Fruit fly (Drosophila melanogaster): ENCODE results near the gene Nin.
A peak's percentile ranks its signal among the peaks of the same experiment; 100 is the strongest.

Nin gene

DNA sequence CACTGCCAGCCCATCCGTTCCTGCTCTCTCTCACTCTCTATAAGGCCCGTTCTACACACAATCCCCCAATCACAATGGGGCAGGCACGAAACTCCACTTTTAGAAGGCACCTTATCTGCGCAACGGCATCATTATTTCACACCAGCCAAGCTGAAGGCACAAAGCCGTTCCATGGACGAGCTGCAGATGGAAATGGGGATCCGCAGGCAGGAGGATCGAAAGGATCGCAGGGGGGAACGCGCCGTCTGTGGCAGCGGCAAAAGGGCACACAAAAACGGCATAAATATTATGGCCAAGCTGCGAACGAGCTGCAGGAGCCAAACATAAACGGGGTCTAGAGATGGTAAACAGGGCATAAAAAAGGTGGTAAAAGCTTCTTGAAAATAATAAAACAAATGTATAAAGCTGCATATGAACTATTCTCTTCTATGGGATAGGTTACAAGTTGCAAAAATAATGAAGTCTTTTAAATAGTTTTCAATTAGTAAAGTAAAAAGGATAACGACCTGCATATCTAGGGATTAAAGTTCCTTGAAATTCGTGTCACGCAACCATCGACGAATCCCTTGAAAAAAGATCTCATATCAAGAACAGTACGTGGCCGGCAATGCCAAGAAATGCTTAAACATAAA is 25.8 kb downstream of the Nin start (continued):
- TF ChIP-seq net (GFP tag; optimal IDR thresholded peaks at IDR 0.05) (peak; percentile 17), topi (GFP tag; optimal IDR thresholded peaks at IDR 0.05) (peak; percentile 76), fkh (GFP tag; optimal IDR thresholded peaks at IDR 0.05) (no peak), CG15336 (GFP tag; IDR thresholded peaks at IDR 0.05) (no peak), acj6 (GFP tag; optimal IDR thresholded peaks at IDR 0.05) (peak; percentile 65), Smox (GFP tag; optimal IDR thresholded peaks at IDR 0.05) (peak; percentile 75), CG8119 (GFP tag; IDR thresholded peaks at IDR 0.05) (0 out of 3 replicates have a peak, but pooled peaks have one; percentile 15), Ets96B (tag; optimal IDR thresholded peaks at IDR 0.05) (peak; percentile 74), CG10631 (GFP tag; optimal IDR thresholded peaks at IDR 0.05) (peak; percentile 73), Hr4 (GFP tag; optimal IDR thresholded peaks at IDR 0.05) (no peak), esn (GFP tag; optimal IDR thresholded peaks at IDR 0.05) (peak; percentile 85), Met (GFP tag; optimal IDR thresholded peaks at IDR 0.05) (peak; percentile 82), CG10669 (GFP tag; optimal IDR thresholded peaks at IDR 0.05) (peak; percentile 61), CG4318 (GFP tag; optimal IDR thresholded peaks at IDR 0.05) (no peak), Sox15 (GFP tag; optimal IDR thresholded peaks at IDR 0.05) (no peak)

DNA sequence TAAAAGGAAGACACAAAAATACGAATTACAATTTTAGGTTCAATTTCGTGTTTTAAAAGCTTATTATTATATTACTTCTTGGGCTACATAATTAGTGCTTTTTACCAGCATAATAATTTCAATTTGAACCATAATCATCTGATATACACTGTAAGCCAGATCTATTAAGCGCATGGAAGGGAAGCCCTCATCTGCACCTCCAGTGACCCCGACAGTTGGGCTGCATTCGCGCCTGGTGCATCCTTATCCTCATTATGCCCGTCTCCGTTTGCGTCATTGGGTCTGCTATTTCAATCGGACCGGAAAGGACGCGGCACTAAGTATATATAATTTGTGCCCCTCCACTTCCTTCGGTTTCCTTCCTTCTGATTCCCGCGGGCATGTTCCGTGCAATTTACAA is 26.6 kb downstream of the Nin start:
- peak; percentile 5 for TF ChIP-seq pdm3 (GFP tag; optimal IDR thresholded peaks at IDR 0.05)
- peak; percentile 64 for TF ChIP-seq svp (GFP tag)
- TF ChIP-seq CG6163 (GFP tag; IDR thresholded peaks at IDR 0.05): no peak
- peak; percentile 29 for TF ChIP-seq Ets96B (tag; optimal IDR thresholded peaks at IDR 0.05)
- TF ChIP-seq Eip78C (GFP tag): peak; percentile 53

DNA sequence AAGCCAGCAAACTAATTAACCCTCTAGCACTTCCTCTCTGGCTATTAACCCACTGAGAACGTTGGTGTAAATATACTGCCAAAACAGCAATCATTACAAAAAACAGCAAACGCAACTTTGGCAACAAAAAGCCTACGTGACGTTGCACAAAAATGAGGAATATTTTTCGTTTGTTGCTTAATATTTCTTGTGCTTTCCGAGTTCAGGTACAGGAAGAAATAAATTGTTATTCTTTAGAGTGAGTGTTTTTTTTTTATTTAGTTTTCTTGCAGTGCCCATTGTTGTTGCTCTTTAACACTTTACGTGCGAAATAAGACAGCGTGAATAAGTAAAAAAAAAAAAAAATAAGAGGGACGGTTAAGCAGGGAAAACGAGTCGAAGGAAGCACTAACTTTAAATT is 27.2 kb downstream of the Nin start:
- TF ChIP-seq Sox102F (GFP tag; optimal IDR thresholded peaks at IDR 0.05) (peak; percentile 54), Smox (GFP tag; optimal IDR thresholded peaks at IDR 0.05) (peak; percentile 9), CG6792 (GFP tag; optimal IDR thresholded peaks at IDR 0.05) (no peak), Ets96B (tag; optimal IDR thresholded peaks at IDR 0.05) (no peak), vri (GFP tag; optimal IDR thresholded peaks at IDR 0.05) (peak; percentile 49), CG8119 (GFP tag; IDR thresholded peaks at IDR 0.05) (no peak), Eip78C (GFP tag) (peak; percentile 63), CG6854 (GFP tag; optimal IDR thresholded peaks at IDR 0.05) (no peak), CG7368 (GFP tag; optimal IDR thresholded peaks at IDR 0.05) (peak; percentile 15), esn (GFP tag; optimal IDR thresholded peaks at IDR 0.05) (peak; percentile 28), Sox14 (GFP tag; optimal IDR thresholded peaks at IDR 0.05) (peak; percentile 8), CG9139 (GFP tag; optimal IDR thresholded peaks at IDR 0.05) (no peak), Hr39 (GFP tag; optimal IDR thresholded peaks at IDR 0.05) (peak; percentile 39), svp (GFP tag) (peak; percentile 67), Met (GFP tag; optimal IDR thresholded peaks at IDR 0.05) (peak; percentile 12), net (GFP tag; optimal IDR thresholded peaks at IDR 0.05) (no peak), CG31627 (GFP tag; optimal IDR thresholded peaks at IDR 0.05) (peak; percentile 10), Eip75B (GFP tag; optimal IDR thresholded peaks at IDR 0.05) (no peak), OdsH (GFP tag; optimal IDR thresholded peaks at IDR 0.05) (peak; percentile 2), Gug (GFP tag; IDR thresholded peaks at IDR 0.05) (no peak)

DNA sequence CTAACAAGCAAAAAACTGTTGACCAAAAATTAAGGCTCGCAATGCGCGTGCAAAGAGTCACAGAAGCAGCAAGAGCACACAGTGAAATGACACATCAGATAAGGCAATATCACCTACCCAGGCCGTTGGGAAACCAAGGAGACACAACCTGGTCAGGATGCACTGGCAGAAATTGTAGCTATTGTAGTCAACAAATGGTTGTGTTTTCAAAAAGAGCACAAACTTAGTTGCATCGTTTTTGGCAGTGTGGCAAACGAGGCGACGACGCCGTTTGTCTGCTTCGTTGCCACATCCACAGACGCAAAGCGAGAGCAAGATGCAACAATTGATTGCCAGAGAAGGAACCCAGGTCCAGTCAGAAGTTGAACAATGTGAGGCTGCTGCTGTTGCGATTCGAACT is 28.6 kb downstream of the Nin start:
- peak; percentile 67 for TF ChIP-seq CG31627 (GFP tag; optimal IDR thresholded peaks at IDR 0.05)
- TF ChIP-seq CG15336 (GFP tag; IDR thresholded peaks at IDR 0.05): no peak
- peak; percentile 10 for TF ChIP-seq Ets21C (GFP tag; optimal IDR thresholded peaks at IDR 0.05)
- peak; percentile 64; the same call in 2 of the 3 replicates for TF ChIP-seq eg (GFP tag; IDR thresholded peaks at IDR 0.05)
- TF ChIP-seq CG11294 (GFP tag; IDR thresholded peaks at IDR 0.05): no peak
- peak in 1 of 2 experiments; percentile 12 for TF ChIP-seq salr (GFP tag; optimal IDR thresholded peaks at IDR 0.05)
- peak; percentile 66 for TF ChIP-seq topi (GFP tag; optimal IDR thresholded peaks at IDR 0.05)
- TF ChIP-seq CG10669 (GFP tag; optimal IDR thresholded peaks at IDR 0.05): peak; percentile 42
- no peak for TF ChIP-seq CG16779 (tag; optimal IDR thresholded peaks at IDR 0.05)
- TF ChIP-seq CG8119 (GFP tag; IDR thresholded peaks at IDR 0.05): peak; percentile 38; the same call in 1 of the 3 replicates
- no peak for TF ChIP-seq fd85E (GFP tag; optimal IDR thresholded peaks at IDR 0.05)
- TF ChIP-seq Eip75B (GFP tag; optimal IDR thresholded peaks at IDR 0.05): peak; percentile 61
- TF ChIP-seq fkh (GFP tag; optimal IDR thresholded peaks at IDR 0.05): no peak
- peak; percentile 31 for TF ChIP-seq CG6854 (GFP tag; optimal IDR thresholded peaks at IDR 0.05)
- TF ChIP-seq acj6 (GFP tag; optimal IDR thresholded peaks at IDR 0.05): peak; percentile 57
- peak; percentile 58 for TF ChIP-seq CG10631 (GFP tag; optimal IDR thresholded peaks at IDR 0.05)
- peak; percentile 84 for TF ChIP-seq Sox102F (GFP tag; optimal IDR thresholded peaks at IDR 0.05)
- TF ChIP-seq Ets96B (tag; optimal IDR thresholded peaks at IDR 0.05): peak; percentile 53
- peak; percentile 42 for TF ChIP-seq CG32006 (GFP tag; optimal IDR thresholded peaks at IDR 0.05)
- TF ChIP-seq lz (GFP tag; optimal IDR thresholded peaks at IDR 0.05): peak; percentile 70
- peak; percentile 20 for TF ChIP-seq net (GFP tag; optimal IDR thresholded peaks at IDR 0.05)
- TF ChIP-seq CG6163 (GFP tag; IDR thresholded peaks at IDR 0.05): peak; percentile 84
- TF ChIP-seq achi (GFP tag; optimal IDR thresholded peaks at IDR 0.05): peak; percentile 58
- no peak for TF ChIP-seq Sox15 (GFP tag; optimal IDR thresholded peaks at IDR 0.05)
- no peak for TF ChIP-seq CG8319 (GFP tag; optimal IDR thresholded peaks at IDR 0.05)
- TF ChIP-seq Met (GFP tag; optimal IDR thresholded peaks at IDR 0.05): peak; percentile 78
- TF ChIP-seq dsx (GFP tag; optimal IDR thresholded peaks at IDR 0.05; ENCODE audit: poor library complexity, severe bottlenecking): peak; percentile 61
- TF ChIP-seq spab (GFP tag; optimal IDR thresholded peaks at IDR 0.05): peak; percentile 22

Measured in whole organism, prepupa.